Fruit fly (Drosophila melanogaster) whole organism, wandering third instar larva: ENCODE measurements around the gene Rga.

ENCODE experiments used
- Abd-B ChIP-seq: fragments of >200 bp; optimal IDR thresholded peaks from 2 replicates; lab custom pipeline; 2017; ENCODE audit warnings: missing biosample characterization, missing genetic modification characterization
- CG32264 ChIP-seq: fragments of 200-800 bp; sonication (Bioruptor generic); optimal IDR thresholded peaks from 2 replicates; lab custom pipeline; 2016; ENCODE audit warnings: missing biosample characterization, missing genetic modification characterization
- CG9705 ChIP-seq: fragments of 200-800 bp; sonication (Bioruptor generic); optimal IDR thresholded peaks from 2 replicates; lab custom pipeline; 2018; ENCODE audit warnings: missing biosample characterization, mild to moderate bottlenecking, missing genetic modification characterization
- CrebA ChIP-seq: fragments of 200-800 bp; sonication (Bioruptor generic); optimal IDR thresholded peaks from 2 replicates; lab custom pipeline; 2016; ENCODE audit warnings: missing biosample characterization, mild to moderate bottlenecking, missing genetic modification characterization, borderline replicate concordance
- Dif ChIP-seq: fragments of 200-275, 200-300 bp; sonication (Bioruptor generic); optimal IDR thresholded peaks from 2 replicates; lab custom pipeline; 2018; ENCODE audit warnings: missing biosample characterization, missing genetic modification characterization; ENCODE audit not compliant: partially characterized antibody
- GATAd ChIP-seq: sonication (Bioruptor generic); optimal IDR thresholded peaks from 2 replicates; lab custom pipeline; 2016; ENCODE audit warnings: missing biosample characterization, missing genetic modification characterization
- HLH106 ChIP-seq: fragments of 200-800 bp; optimal IDR thresholded peaks from 3 replicates; lab custom pipeline; 2019; ENCODE audit warnings: missing biosample characterization, mild to moderate bottlenecking, missing genetic modification characterization, moderate library complexity
- Hnf4 ChIP-seq: fragments of 200-800 bp; sonication (Bioruptor generic); optimal IDR thresholded peaks from 2 replicates; lab custom pipeline; 2016; ENCODE audit warnings: missing biosample characterization, mild to moderate bottlenecking, missing genetic modification characterization
- Hr78 ChIP-seq: fragments of >200 bp; optimal IDR thresholded peaks from 2 replicates; lab custom pipeline; 2017; ENCODE audit warnings: missing biosample characterization, missing genetic modification characterization
- Hr83 ChIP-seq: fragments of 200-300 bp; sonication (Bioruptor generic); optimal IDR thresholded peaks from 2 replicates; lab custom pipeline; 2016; ENCODE audit warnings: missing biosample characterization, mild to moderate bottlenecking, missing genetic modification characterization, moderate library complexity; ENCODE audit not compliant: poor library complexity, severe bottlenecking
- Jra ChIP-seq: sonication (Bioruptor generic); optimal IDR thresholded peaks from 2 replicates; lab custom pipeline; 2016; ENCODE audit warnings: missing biosample characterization, missing genetic modification characterization
- Mio ChIP-seq: sonication (Bioruptor generic); optimal IDR thresholded peaks from 2 replicates; lab custom pipeline; 2016; ENCODE audit warnings: missing biosample characterization, missing genetic modification characterization
- Myc ChIP-seq: fragments of >200 bp; optimal IDR thresholded peaks from 2 replicates; lab custom pipeline; 2017
- N ChIP-seq: fragments of >200 bp; optimal IDR thresholded peaks from 2 replicates; lab custom pipeline; 2018; ENCODE audit warnings: missing biosample characterization, missing external identifiers, missing genetic modification characterization
- OdsH ChIP-seq: fragments of 200-800 bp; sonication (Bioruptor generic); optimal IDR thresholded peaks from 2 replicates; lab custom pipeline; 2016; ENCODE audit warnings: missing biosample characterization, mild to moderate bottlenecking, missing genetic modification characterization
- Rel ChIP-seq, 2 experiments: fragments of 200-800 bp; sonication (Bioruptor generic) in 1 of 2; optimal IDR thresholded peaks; 2 replicates in 1 of 2; 3 replicates in 1 of 2; lab custom pipeline; 2016 to 2019; ENCODE audit warnings: mild to moderate bottlenecking in 2 of 2, missing biosample characterization in 2 of 2, missing genetic modification characterization in 2 of 2, moderate library complexity in 1 of 2
- Sp1 ChIP-seq: fragments of 200-800 bp; sonication (Bioruptor generic); optimal IDR thresholded peaks from 3 replicates; lab custom pipeline; 2019; ENCODE audit warnings: missing biosample characterization, mild to moderate bottlenecking, missing genetic modification characterization, moderate library complexity
- Vsx2 ChIP-seq: fragments of 200-300, 225-300 bp; sonication (Bioruptor generic); optimal IDR thresholded peaks from 2 replicates; lab custom pipeline; 2018; ENCODE audit warnings: missing biosample characterization, missing genetic modification characterization; ENCODE audit not compliant: partially characterized antibody
- br ChIP-seq: fragments of 200-800 bp; sonication (Bioruptor generic); optimal IDR thresholded peaks from 2 replicates; lab custom pipeline; 2016; ENCODE audit warnings: missing biosample characterization, missing genetic modification characterization
- brk ChIP-seq: fragments of 200-800 bp; sonication (Bioruptor generic); optimal IDR thresholded peaks from 2 replicates; lab custom pipeline; 2016; ENCODE audit warnings: missing biosample characterization, mild to moderate bottlenecking, missing genetic modification characterization
- dl ChIP-seq, 2 experiments: fragments of 175-275, 200-275 bp in 1 of 2; fragments of 200-275 bp in 1 of 2; sonication (Bioruptor generic); optimal IDR thresholded peaks; lab custom pipeline; 2018; ENCODE audit warnings: mild to moderate bottlenecking in 2 of 2, missing biosample characterization in 2 of 2, missing genetic modification characterization in 2 of 2, moderate library complexity in 2 of 2; ENCODE audit not compliant: partially characterized antibody in 2 of 2, insufficient read depth in 1 of 2
- dmrt93B ChIP-seq: fragments of 200-800 bp; sonication (Bioruptor generic); optimal IDR thresholded peaks from 2 replicates; lab custom pipeline; 2018; ENCODE audit warnings: missing biosample characterization, mild to moderate bottlenecking, missing genetic modification characterization
- ey ChIP-seq: fragments of 200-800 bp; sonication (Bioruptor generic); optimal IDR thresholded peaks from 2 replicates; lab custom pipeline; 2016; ENCODE audit warnings: missing biosample characterization, missing genetic modification characterization
- foxo ChIP-seq, 2 experiments: fragments of 200-800 bp; sonication (Bioruptor generic); optimal IDR thresholded peaks; 2 replicates in 1 of 2; 3 replicates in 1 of 2; lab custom pipeline; 2016 to 2017; ENCODE audit warnings: missing biosample characterization in 2 of 2, missing genetic modification characterization in 2 of 2
- h ChIP-seq: fragments of 200-800 bp; sonication (Bioruptor generic); optimal IDR thresholded peaks from 3 replicates; lab custom pipeline; 2016; ENCODE audit warnings: missing biosample characterization, mild to moderate bottlenecking, missing genetic modification characterization
- jim ChIP-seq: fragments of 175-275, 200-325 bp; sonication (Bioruptor generic); optimal IDR thresholded peaks from 2 replicates; lab custom pipeline; 2016; ENCODE audit warnings: missing biosample characterization, mild to moderate bottlenecking, missing genetic modification characterization
- lola ChIP-seq: fragments of >200 bp; optimal IDR thresholded peaks from 2 replicates; lab custom pipeline; 2017; ENCODE audit warnings: missing biosample characterization, missing genetic modification characterization
- psq ChIP-seq: fragments of 200-800 bp; sonication (Bioruptor generic); optimal IDR thresholded peaks from 3 replicates; lab custom pipeline; 2017; ENCODE audit warnings: missing biosample characterization, mild to moderate bottlenecking, missing genetic modification characterization, moderate library complexity
- rgr ChIP-seq: fragments of 200-800 bp; sonication (Bioruptor generic); optimal IDR thresholded peaks from 3 replicates; lab custom pipeline; 2016; ENCODE audit warnings: missing biosample characterization, mild to moderate bottlenecking, missing genetic modification characterization
- sage ChIP-seq: fragments of 200-800 bp; sonication (Bioruptor generic); optimal IDR thresholded peaks from 2 replicates; lab custom pipeline; 2016; ENCODE audit warnings: missing biosample characterization, mild to moderate bottlenecking, missing genetic modification characterization
- tai ChIP-seq: sonication (Bioruptor generic); optimal IDR thresholded peaks from 2 replicates; lab custom pipeline; 2016; ENCODE audit warnings: missing biosample characterization, missing genetic modification characterization
- usp ChIP-seq: fragments of >200 bp; optimal IDR thresholded peaks from 2 replicates; lab custom pipeline; 2017; ENCODE audit warnings: missing biosample characterization, missing genetic modification characterization
- woc ChIP-seq: sonication (Bioruptor generic); optimal IDR thresholded peaks from 2 replicates; lab custom pipeline; 2016; ENCODE audit warnings: missing biosample characterization, mild to moderate bottlenecking, missing genetic modification characterization

The Rga gene

dm6 chr3R:5635524-5635923 lies 22.6 kb upstream of the Rga start, which contains the start of gene CG31546:
CG31546 (minus strand) TSS chr3R:5635624.
- TF ChIP-seq br (GFP tag; lab: Kevin White, UChicago): no peak
- TF ChIP-seq ey (GFP tag; lab: Kevin White, UChicago): no peak
- no peak for TF ChIP-seq lola (GFP tag; lab: Kevin White, UChicago)
- no peak for TF ChIP-seq Hr78 (GFP tag; lab: Kevin White, UChicago)
- no peak for TF ChIP-seq Dif (GFP tag; lab: Kevin White, UChicago)
- TF ChIP-seq Rel (GFP tag; optimal IDR thresholded peaks at IDR 0.05; lab: Kevin White, UChicago): no peak
- no peak for TF ChIP-seq Rel (tag; optimal IDR thresholded peaks at IDR 0.05; lab: Kevin White, UChicago)
- TF ChIP-seq Myc (lab: Kevin White, UChicago): no peak
- no peak for TF ChIP-seq brk (GFP tag; lab: Kevin White, UChicago)
- TF ChIP-seq foxo (GFP tag; optimal IDR thresholded peaks at IDR 0.05; lab: Kevin White, UChicago): no peak
- no peak for TF ChIP-seq Mio (GFP tag; lab: Kevin White, UChicago)
- no peak for TF ChIP-seq dl (GFP tag; optimal IDR thresholded peaks at IDR 0.05; lab: Kevin White, UChicago; ENCODE audit: insufficient read depth in 1 of 2, partially characterized antibody in 2 of 2)
- no peak for TF ChIP-seq Abd-B
- no peak for TF ChIP-seq Vsx2 (GFP tag; lab: Kevin White, UChicago)
- no peak for TF ChIP-seq CG9705 (GFP tag; lab: Kevin White, UChicago)
- no peak for TF ChIP-seq usp
- TF ChIP-seq sage (GFP tag; lab: Kevin White, UChicago): no peak
- TF ChIP-seq Jra (GFP tag; lab: Kevin White, UChicago): no peak

dm6 chr3R:5633437-5633836 lies 20.5 kb upstream of the Rga start, which contains the start of gene CG12171:
CG12171 (plus strand) TSS chr3R:5633627.
- TF ChIP-seq Hr83 (GFP tag; lab: Kevin White, UChicago) (peak; percentile 46), h (GFP tag; lab: Kevin White, UChicago) (no peak)

- no peak for TF ChIP-seq N
- TF ChIP-seq sage (GFP tag; lab: Kevin White, UChicago): no peak
- TF ChIP-seq Myc (lab: Kevin White, UChicago): no peak
- no peak for TF ChIP-seq lola (GFP tag; lab: Kevin White, UChicago)
- TF ChIP-seq CrebA (GFP tag; lab: Kevin White, UChicago): no peak
- TF ChIP-seq dl (GFP tag; optimal IDR thresholded peaks at IDR 0.05; lab: Kevin White, UChicago; ENCODE audit: insufficient read depth in 1 of 2, partially characterized antibody in 2 of 2): no peak
- TF ChIP-seq Dif (GFP tag; lab: Kevin White, UChicago): no peak
- TF ChIP-seq Hr83 (GFP tag; lab: Kevin White, UChicago): no peak
- no peak for TF ChIP-seq GATAd (GFP tag; lab: Kevin White, UChicago)
- no peak for TF ChIP-seq psq (GFP tag; lab: Kevin White, UChicago)
- TF ChIP-seq woc (GFP tag; lab: Kevin White, UChicago): no peak
- no peak for TF ChIP-seq CG9705 (GFP tag; lab: Kevin White, UChicago)
- no peak for TF ChIP-seq Jra (GFP tag; lab: Kevin White, UChicago)
- TF ChIP-seq Vsx2 (GFP tag; lab: Kevin White, UChicago): no peak
These were observed 19.3 kb upstream of the Rga start, which contains the start of gene CG31549 for dm6 chr3R:5632182-5632581. CG31549 (plus strand) TSS chr3R:5632192.

- TF ChIP-seq N (no peak), Abd-B (no peak), Rel (GFP tag; optimal IDR thresholded peaks at IDR 0.05; lab: Kevin White, UChicago) (no peak), Rel (tag; optimal IDR thresholded peaks at IDR 0.05; lab: Kevin White, UChicago) (no peak), CG32264 (no peak), lola (GFP tag; lab: Kevin White, UChicago) (no peak), Vsx2 (GFP tag; lab: Kevin White, UChicago) (no peak), Jra (GFP tag; lab: Kevin White, UChicago) (no peak), OdsH (GFP tag; lab: Kevin White, UChicago) (no peak)
These were observed 14.6 kb upstream of the Rga start, which contains the start of gene CG31551 for dm6 chr3R:5627552-5627951. CG31551 (plus strand) TSS chr3R:5627852.

dm6 chr3R:5624115-5624878 lies 11.4 kb upstream of the Rga start, which contains the start of the genes Dph4, Spec2 and RpL13A:
Dph4 (minus strand) TSS chr3R:5624125.
Spec2 (minus strand) TSS chr3R:5624125.
RpL13A (plus strand) TSS chr3R:5624474.
- no peak for TF ChIP-seq Rel (GFP tag; optimal IDR thresholded peaks at IDR 0.05; lab: Kevin White, UChicago)
- peak; percentile 53 for TF ChIP-seq Rel (tag; optimal IDR thresholded peaks at IDR 0.05; lab: Kevin White, UChicago)
- no peak for TF ChIP-seq dl (GFP tag; optimal IDR thresholded peaks at IDR 0.05; lab: Kevin White, UChicago; ENCODE audit: insufficient read depth in 1 of 2, partially characterized antibody in 2 of 2)
- TF ChIP-seq rgr (GFP tag; lab: Kevin White, UChicago): peak; percentile 96
- peak; percentile 96 for TF ChIP-seq Hr83 (GFP tag; lab: Kevin White, UChicago)
- TF ChIP-seq ey (GFP tag; lab: Kevin White, UChicago): peak; percentile 61
- peak; percentile 93 for TF ChIP-seq Sp1 (GFP tag; lab: Kevin White, UChicago)
- TF ChIP-seq OdsH (GFP tag; lab: Kevin White, UChicago): peak; percentile 84
- TF ChIP-seq foxo (GFP tag; optimal IDR thresholded peaks at IDR 0.05; lab: Kevin White, UChicago): peak; percentile 42 to 80
- TF ChIP-seq Hnf4: no peak
- TF ChIP-seq dmrt93B (GFP tag; lab: Kevin White, UChicago): peak; percentile 94
- TF ChIP-seq HLH106 (tag; lab: Kevin White, UChicago): peak; percentile 84
- TF ChIP-seq N: no peak
- no peak for TF ChIP-seq sage (GFP tag; lab: Kevin White, UChicago)
- peak; percentile 96 for TF ChIP-seq CG9705 (GFP tag; lab: Kevin White, UChicago)
- TF ChIP-seq Myc (lab: Kevin White, UChicago): peak; percentile 16
- TF ChIP-seq GATAd (GFP tag; lab: Kevin White, UChicago): no peak
- no peak for TF ChIP-seq Vsx2 (GFP tag; lab: Kevin White, UChicago)
- no peak for TF ChIP-seq tai (GFP tag; lab: Kevin White, UChicago)
- TF ChIP-seq woc (GFP tag; lab: Kevin White, UChicago): no peak
- no peak for TF ChIP-seq jim (GFP tag; lab: Kevin White, UChicago)
- peak; percentile 88 for TF ChIP-seq br (GFP tag; lab: Kevin White, UChicago)
- TF ChIP-seq brk (GFP tag; lab: Kevin White, UChicago): no peak
